Worm (Caenorhabditis elegans) whole organism, young adult: Measurements from ENCODE around the gene C56G2.4.

Source experiments
- B0019.2 ChIP-seq: fragments of 200-800 bp; sonication (Bioruptor generic); conservative IDR thresholded peaks from 2 replicates; pipeline ENCODE4 v1.3.6; 2022; ENCODE audit warnings: missing genetic modification reagents, missing genetic modification characterization, missing compliant biosample characterization
- B0035.1 ChIP-seq: sonication (generic microtip); optimal IDR thresholded peaks from 2 replicates; lab custom pipeline; 2016; ENCODE audit warnings: missing genetic modification characterization, mild to moderate bottlenecking, missing compliant biosample characterization, missing genotype, missing genetic modification reagents
- F23B12.7 ChIP-seq: sonication (generic microtip); optimal IDR thresholded peaks from 2 replicates; lab custom pipeline; 2017; ENCODE audit warnings: missing genetic modification characterization, mild to moderate bottlenecking, missing compliant biosample characterization, antibody characterized with exemption, moderate library complexity; ENCODE audit not compliant: insufficient read depth
- F37B4.10 ChIP-seq: fragments of 200-800 bp; sonication (Bioruptor generic); IDR thresholded peaks from 2 replicates; pipeline ENCODE4 v1.3.6; 2022; ENCODE audit warnings: missing genetic modification characterization, missing compliant biosample characterization
- F57A8.1 ChIP-seq: fragments of 200-800 bp; sonication (Bioruptor generic); optimal IDR thresholded peaks from 2 replicates; lab custom pipeline; 2018; ENCODE audit warnings: mild to moderate bottlenecking, missing genetic modification characterization, moderate library complexity, missing compliant biosample characterization
- F57C9.4 ChIP-seq: sonication (generic microtip); optimal IDR thresholded peaks from 2 replicates; lab custom pipeline; 2017; ENCODE audit warnings: mild to moderate bottlenecking, missing genetic modification characterization, missing compliant biosample characterization
- Y67H2A.10 ChIP-seq: fragments of 200-800 bp; sonication (Bioruptor generic); conservative IDR thresholded peaks from 2 replicates; pipeline ENCODE4 v1.3.6; 2022; ENCODE audit warnings: missing genetic modification reagents, missing genetic modification characterization, missing compliant biosample characterization
- ZK185.1 ChIP-seq: sonication (generic microtip); optimal IDR thresholded peaks from 2 replicates; lab custom pipeline; 2016; ENCODE audit warnings: mild to moderate bottlenecking, missing genetic modification characterization, missing compliant biosample characterization; ENCODE audit not compliant: poor library complexity, severe bottlenecking
- ama-1 ChIP-seq, 3 experiments: fragments of 150-350 bp in 1 of 3; sonication (generic microtip) in 2 of 3; optimal IDR thresholded peaks; 2 replicates each; lab custom pipeline; 2014 to 2018; ENCODE audit warnings: missing biosample characterization in 2 of 3, missing genetic modification characterization in 2 of 3, missing genetic modification reagents in 2 of 3
- attf-3 ChIP-seq: fragments of 200-800 bp; sonication (Bioruptor generic); conservative IDR thresholded peaks from 2 replicates; pipeline ENCODE4 v1.3.6; 2022; ENCODE audit warnings: missing genetic modification reagents, missing genetic modification characterization, missing compliant biosample characterization
- cebp-2 ChIP-seq: fragments of 200-800 bp; sonication (Bioruptor generic); IDR thresholded peaks from 2 replicates; pipeline ENCODE4 v1.3.6; 2022; ENCODE audit warnings: missing genetic modification characterization, missing compliant biosample characterization
- ceh-91 ChIP-seq: fragments of 200-800 bp; sonication (Bioruptor generic); IDR thresholded peaks from 2 replicates; pipeline ENCODE4 v1.3.6; 2022; ENCODE audit warnings: missing genetic modification reagents, missing genetic modification characterization, missing compliant biosample characterization
- chd-7 ChIP-seq: sonication (generic microtip); optimal IDR thresholded peaks from 2 replicates; lab custom pipeline; 2016; ENCODE audit warnings: mild to moderate bottlenecking, missing genetic modification characterization, moderate library complexity, missing compliant biosample characterization
- egl-18 ChIP-seq: fragments of 200-800 bp; sonication (Bioruptor generic); IDR thresholded peaks from 2 replicates; pipeline ENCODE4 v1.3.6; 2022; ENCODE audit warnings: missing genetic modification reagents, missing genetic modification characterization, missing compliant biosample characterization
- ets-4 ChIP-seq: fragments of 200-800 bp; sonication (Bioruptor generic); optimal IDR thresholded peaks from 2 replicates; lab custom pipeline; 2018; ENCODE audit warnings: mild to moderate bottlenecking, missing genetic modification characterization, missing compliant biosample characterization
- him-1 ChIP-seq: sonication (generic microtip); optimal IDR thresholded peaks from 2 replicates; lab custom pipeline; 2016; ENCODE audit warnings: missing genotype, missing genetic modification reagents, missing genetic modification characterization, missing compliant biosample characterization
- hlh-12 ChIP-seq: sonication (generic microtip); optimal IDR thresholded peaks from 2 replicates; lab custom pipeline; 2016; ENCODE audit warnings: missing genetic modification characterization, missing compliant biosample characterization
- hmg-20 ChIP-seq: fragments of 200-800 bp; sonication (Bioruptor generic); IDR thresholded peaks from 2 replicates; pipeline ENCODE4 v1.3.6; 2022; ENCODE audit warnings: missing genetic modification reagents, missing genetic modification characterization, missing compliant biosample characterization
- hrde-1 ChIP-seq: sonication (generic microtip); optimal IDR thresholded peaks from 2 replicates; lab custom pipeline; 2016; ENCODE audit warnings: missing genetic modification characterization, mild to moderate bottlenecking, missing compliant biosample characterization, moderate library complexity, missing genotype, missing genetic modification reagents, borderline replicate concordance
- lin-35 ChIP-seq, 3 experiments: fragments of 150-350 bp in 2 of 3; sonication (generic microtip) in 1 of 3; optimal IDR thresholded peaks; 2 replicates each; lab custom pipeline; 2014 to 2018; ENCODE audit warnings: missing biosample characterization in 3 of 3, missing genetic modification characterization in 3 of 3, missing genetic modification reagents in 3 of 3
- lin-40 ChIP-seq: sonication (generic microtip); optimal IDR thresholded peaks from 2 replicates; lab custom pipeline; 2016; ENCODE audit warnings: missing genetic modification characterization, mild to moderate bottlenecking, missing compliant biosample characterization, missing genotype, missing genetic modification reagents
- lsl-1 ChIP-seq: fragments of 200-800 bp; sonication (Bioruptor generic); optimal IDR thresholded peaks from 2 replicates; lab custom pipeline; 2018; ENCODE audit warnings: mild to moderate bottlenecking, missing genetic modification characterization, moderate library complexity, missing compliant biosample characterization
- lsy-27 ChIP-seq: sonication (generic microtip); optimal IDR thresholded peaks from 2 replicates; lab custom pipeline; 2017; ENCODE audit warnings: missing genetic modification characterization, mild to moderate bottlenecking, missing compliant biosample characterization, antibody characterized with exemption, missing genotype, borderline replicate concordance; ENCODE audit not compliant: insufficient read depth
- madf-6 ChIP-seq: fragments of 200-800 bp; sonication (Bioruptor generic); IDR thresholded peaks from 2 replicates; pipeline ENCODE4 v1.3.6; 2022; ENCODE audit warnings: missing genetic modification reagents, missing genetic modification characterization, missing compliant biosample characterization
- nhr-120 ChIP-seq: fragments of 200-800 bp; sonication (Bioruptor generic); IDR thresholded peaks from 2 replicates; pipeline ENCODE4 v1.3.6; 2022; ENCODE audit warnings: missing genetic modification characterization, missing compliant biosample characterization
- nhr-179 ChIP-seq: sonication (generic microtip); optimal IDR thresholded peaks from 2 replicates; lab custom pipeline; 2016; ENCODE audit warnings: mild to moderate bottlenecking, missing genetic modification characterization, missing compliant biosample characterization
- nhr-80 ChIP-seq: sonication (generic microtip); optimal IDR thresholded peaks from 2 replicates; lab custom pipeline; 2016; ENCODE audit warnings: missing genetic modification characterization, missing compliant biosample characterization
- sea-2 ChIP-seq: fragments of 200-800 bp; sonication (Bioruptor generic); IDR thresholded peaks from 2 replicates; pipeline ENCODE4 v1.3.6; 2022; ENCODE audit warnings: missing genetic modification characterization, missing compliant biosample characterization
- tbx-9 ChIP-seq: sonication (generic microtip); optimal IDR thresholded peaks from 2 replicates; lab custom pipeline; 2016; ENCODE audit warnings: borderline replicate concordance, missing genetic modification characterization, inconsistent platforms, missing compliant biosample characterization
- ztf-18 ChIP-seq: sonication (generic microtip); optimal IDR thresholded peaks from 2 replicates; lab custom pipeline; 2016; ENCODE audit warnings: missing genotype, mild to moderate bottlenecking, missing genetic modification characterization, missing compliant biosample characterization
- ztf-22 ChIP-seq: fragments of 200-800 bp; sonication (Bioruptor generic); optimal IDR thresholded peaks from 2 replicates; lab custom pipeline; 2018; ENCODE audit warnings: mild to moderate bottlenecking, missing genetic modification characterization, moderate library complexity, missing compliant biosample characterization

Gene C56G2.4

ce11 chrIII:6382987-6383602, 51.6 kb downstream of the C56G2.4 start, which contains the start of gene let-716 (continued):
- no peak for TF ChIP-seq F57C9.4
- TF ChIP-seq tbx-9, result no peak
- TF ChIP-seq cebp-2 (GFP tag; lab: Robert Waterston, UW), result no peak
- peak in 1 of 3 experiments; percentile 39 for TF ChIP-seq lin-35 (GFP tag; optimal IDR thresholded peaks at IDR 0.05; lab: Kevin White, UChicago)
- TF ChIP-seq hmg-20, result no peak
- TF ChIP-seq ztf-18 (tag; lab: Kevin White, UChicago), result peak; percentile 1
- TF ChIP-seq nhr-80, result no peak
- no peak for TF ChIP-seq lin-40
- TF ChIP-seq ztf-22 (GFP tag; lab: Kevin White, UChicago), result no peak
- TF ChIP-seq F37B4.10 (GFP tag; lab: Robert Waterston, UW), result no peak
- no peak for TF ChIP-seq lsy-27 (tag; lab: Kevin White, UChicago)
- no peak for TF ChIP-seq Y67H2A.10 (GFP tag; lab: Robert Waterston, UW)
- no peak for TF ChIP-seq B0019.2
- no peak for TF ChIP-seq chd-7
- TF ChIP-seq egl-18 (GFP tag; lab: Robert Waterston, UW), result no peak
- peak; percentile 20 for TF ChIP-seq F23B12.7 (tag; lab: Kevin White, UChicago)
- peak; percentile 87 for TF ChIP-seq lsl-1 (GFP tag; lab: Kevin White, UChicago)
- TF ChIP-seq B0035.1 (tag; lab: Kevin White, UChicago), result no peak
- no peak for TF ChIP-seq ama-1 (optimal IDR thresholded peaks at IDR 0.05; lab: Kevin White, UChicago)
- peak in 1 of 2 experiments; percentile 2 for TF ChIP-seq ama-1 (GFP tag; optimal IDR thresholded peaks at IDR 0.05; lab: Kevin White, UChicago)
- no peak for TF ChIP-seq nhr-179 (tag; lab: Kevin White, UChicago)
- TF ChIP-seq ets-4 (GFP tag; lab: Kevin White, UChicago), result no peak
- TF ChIP-seq hrde-1 (tag; lab: Kevin White, UChicago), result no peak
- TF ChIP-seq attf-3 (GFP tag; lab: Robert Waterston, UW), result no peak
- TF ChIP-seq sea-2 (GFP tag; lab: Robert Waterston, UW), result no peak
- no peak for TF ChIP-seq ZK185.1 (tag; lab: Kevin White, UChicago)
- TF ChIP-seq F57A8.1, result no peak
- TF ChIP-seq madf-6 (GFP tag; lab: Robert Waterston, UW), result peak; percentile 30; the same call in 1 of the 2 replicates
- no peak for TF ChIP-seq ceh-91 (GFP tag; lab: Robert Waterston, UW)
- TF ChIP-seq nhr-120 (GFP tag; lab: Robert Waterston, UW), result no peak
- TF ChIP-seq him-1 (tag; lab: Kevin White, UChicago), result peak; percentile 42
- TF ChIP-seq hlh-12 (tag; lab: Kevin White, UChicago), result no peak
